Worm (Caenorhabditis elegans): ENCODE measurements around the gene coq-2.

ce11 chrIII:6951435-6951834, 15.7 kb downstream of the coq-2 start:
- TF ChIP-seq lin-13 (tag; optimal IDR thresholded peaks at IDR 0.05) (no peak), hlh-1 (tag; optimal IDR thresholded peaks at IDR 0.05) (no peak), elt-1 (tag; optimal IDR thresholded peaks at IDR 0.05; ENCODE audit: borderline replicate concordance, insufficient read depth) (no peak), unc-62 (GFP tag; optimal IDR thresholded peaks at IDR 0.05) (no peak), elt-3 (tag; optimal IDR thresholded peaks at IDR 0.05) (no peak)
